Worm (Caenorhabditis elegans) whole organism, L3 larva: ENCODE measurements around the gene C40A11.6.

Experiments
- egl-27 ChIP-seq: sonication (generic microtip); optimal IDR thresholded peaks from 4 replicates; lab custom pipeline; 2017; ENCODE audit warnings: missing biosample characterization, missing genetic modification reagents, missing genetic modification characterization
- mdl-1 ChIP-seq: fragments of 150-350 bp; optimal IDR thresholded peaks from 2 replicates; lab custom pipeline; 2014; ENCODE audit warnings: missing biosample characterization, missing genetic modification characterization
- nhr-12 ChIP-seq: fragments of 150-350 bp; optimal IDR thresholded peaks from 2 replicates; lab custom pipeline; 2014; ENCODE audit warnings: missing biosample characterization, missing genetic modification characterization
- nhr-25 ChIP-seq: sonication (generic microtip); optimal IDR thresholded peaks from 2 replicates; lab custom pipeline; 2017; ENCODE audit warnings: missing biosample characterization, missing genetic modification characterization
- nhr-28 ChIP-seq: fragments of 150-350 bp; optimal IDR thresholded peaks from 2 replicates; lab custom pipeline; 2014; ENCODE audit warnings: missing biosample characterization, missing genetic modification characterization
- sea-2 ChIP-seq: fragments of 150-350 bp; sonication (generic microtip); optimal IDR thresholded peaks from 4 replicates; lab custom pipeline; 2014; ENCODE audit warnings: missing biosample characterization, missing genetic modification reagents, missing genetic modification characterization
- unc-62 ChIP-seq: fragments of 150-350 bp; sonication (generic microtip); optimal IDR thresholded peaks from 4 replicates; lab custom pipeline; 2014; ENCODE audit warnings: missing biosample characterization, missing genetic modification reagents, missing genetic modification characterization

DNA sequence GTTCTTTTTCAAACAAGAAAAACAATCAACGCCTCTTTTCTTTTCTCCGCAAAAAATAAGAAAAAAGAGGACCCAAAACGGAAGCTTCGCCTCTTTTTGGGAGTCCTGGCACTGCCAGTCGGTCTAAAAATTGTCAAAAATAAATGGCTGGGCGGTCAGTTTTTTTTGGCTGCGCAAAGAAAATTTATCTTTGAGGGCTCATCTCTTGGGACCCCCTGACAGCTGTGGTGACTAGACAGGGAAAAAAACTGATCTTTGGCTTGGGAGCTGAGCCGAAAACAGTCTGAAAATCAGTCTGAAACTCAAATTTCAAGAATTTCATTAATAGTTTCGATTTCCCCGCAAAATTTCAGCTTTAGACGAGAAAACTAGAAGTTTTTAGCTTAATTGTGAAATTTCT, 45.1 kb upstream of the C40A11.6 start:
- TF ChIP-seq nhr-25 (tag; lab: Kevin White, UChicago) (no peak), mdl-1 (tag; lab: Kevin White, UChicago) (no peak), nhr-28 (no peak), nhr-12 (tag; lab: Kevin White, UChicago) (no peak), egl-27 (tag; lab: Kevin White, UChicago) (no peak), unc-62 (GFP tag; lab: Kevin White, UChicago) (no peak), sea-2 (GFP tag; lab: Kevin White, UChicago) (no peak)
